Worm (Caenorhabditis elegans) whole organism, L3 larva: ENCODE data around the gene H27A22.1.
A peak's percentile ranks its signal among the peaks of the same experiment; 100 is the strongest.

Experiments
- R02D3.7 ChIP-seq: fragments of 150-350 bp; optimal IDR thresholded peaks from 2 replicates; lab custom pipeline; 2014; ENCODE audit warnings: missing biosample characterization, missing genetic modification characterization
- ZK546.5 ChIP-seq: sonication (generic microtip); optimal IDR thresholded peaks from 2 replicates; lab custom pipeline; 2017; ENCODE audit warnings: missing biosample characterization, missing genetic modification characterization
- aly-2 ChIP-seq: fragments of 150-350 bp; optimal IDR thresholded peaks from 2 replicates; lab custom pipeline; 2014; ENCODE audit warnings: missing biosample characterization, missing genetic modification characterization
- ama-1 ChIP-seq: fragments of 150-350 bp; optimal IDR thresholded peaks from 2 replicates; lab custom pipeline; 2018
- ceh-16 ChIP-seq: sonication (generic microtip); optimal IDR thresholded peaks from 2 replicates; lab custom pipeline; 2017; ENCODE audit warnings: missing biosample characterization, missing genetic modification characterization
- ceh-82 ChIP-seq: fragments of 150-350 bp; optimal IDR thresholded peaks from 2 replicates; lab custom pipeline; 2014; ENCODE audit warnings: missing biosample characterization, missing genetic modification characterization
- ceh-9 ChIP-seq: sonication (generic microtip); optimal IDR thresholded peaks from 2 replicates; lab custom pipeline; 2018; ENCODE audit warnings: missing biosample characterization, missing genetic modification characterization
- egl-27 ChIP-seq: sonication (generic microtip); optimal IDR thresholded peaks from 4 replicates; lab custom pipeline; 2017; ENCODE audit warnings: missing biosample characterization, missing genetic modification reagents, missing genetic modification characterization
- egl-5 ChIP-seq: fragments of 150-350 bp; optimal IDR thresholded peaks from 2 replicates; lab custom pipeline; 2017; ENCODE audit warnings: missing biosample characterization, missing genetic modification reagents, missing genetic modification characterization, inconsistent platforms
- elt-2 ChIP-seq: sonication (generic microtip); optimal IDR thresholded peaks from 2 replicates; lab custom pipeline; 2016; ENCODE audit warnings: missing genetic modification reagents, mild to moderate bottlenecking, missing genetic modification characterization, missing compliant biosample characterization
- elt-3 ChIP-seq, 3 experiments: fragments of 150-350 bp in 1 of 3; sonication (generic microtip) in 2 of 3; optimal IDR thresholded peaks; 2 replicates in 2 of 3; 4 replicates in 1 of 3; lab custom pipeline; 2014 to 2017; ENCODE audit warnings: missing biosample characterization in 3 of 3, missing genetic modification characterization in 3 of 3
- eor-1 ChIP-seq, 2 experiments: fragments of 150-350 bp; optimal IDR thresholded peaks; 2 replicates each; lab custom pipeline; 2014 to 2018; ENCODE audit warnings: missing biosample characterization in 2 of 2, missing genetic modification characterization in 2 of 2
- fkh-10 ChIP-seq: sonication (generic microtip); optimal IDR thresholded peaks from 2 replicates; lab custom pipeline; 2017; ENCODE audit warnings: missing biosample characterization, missing genetic modification reagents, missing genetic modification characterization
- fkh-2 ChIP-seq: fragments of 150-350 bp; optimal IDR thresholded peaks from 2 replicates; lab custom pipeline; 2014; ENCODE audit warnings: missing biosample characterization, missing genetic modification reagents, missing genetic modification characterization
- fos-1 ChIP-seq: fragments of 150-350 bp; optimal IDR thresholded peaks from 2 replicates; lab custom pipeline; 2014; ENCODE audit warnings: missing biosample characterization, missing genetic modification characterization
- hmg-11 ChIP-seq: sonication (generic microtip); optimal IDR thresholded peaks from 2 replicates; lab custom pipeline; 2016; ENCODE audit warnings: missing genetic modification characterization, missing compliant biosample characterization
- jun-1 ChIP-seq: fragments of 150-350 bp; optimal IDR thresholded peaks from 2 replicates; lab custom pipeline; 2014; ENCODE audit warnings: missing biosample characterization, missing genetic modification reagents, missing genetic modification characterization
- nfya-1 ChIP-seq: sonication (generic microtip); optimal IDR thresholded peaks from 2 replicates; lab custom pipeline; 2017; ENCODE audit warnings: missing genetic modification characterization, mild to moderate bottlenecking, missing compliant biosample characterization, antibody characterized with exemption, moderate library complexity; ENCODE audit not compliant: insufficient read depth
- nhr-11 ChIP-seq: fragments of 150-350 bp; optimal IDR thresholded peaks from 2 replicates; lab custom pipeline; 2014; ENCODE audit warnings: missing biosample characterization, missing genetic modification characterization
- nhr-12 ChIP-seq: fragments of 150-350 bp; optimal IDR thresholded peaks from 2 replicates; lab custom pipeline; 2014; ENCODE audit warnings: missing biosample characterization, missing genetic modification characterization
- nhr-23 ChIP-seq: fragments of 150-350 bp; optimal IDR thresholded peaks from 2 replicates; lab custom pipeline; 2014; ENCODE audit warnings: missing biosample characterization, missing genetic modification reagents, missing genetic modification characterization
- nhr-25 ChIP-seq: sonication (generic microtip); optimal IDR thresholded peaks from 2 replicates; lab custom pipeline; 2017; ENCODE audit warnings: missing biosample characterization, missing genetic modification characterization
- nhr-43 ChIP-seq: sonication (generic microtip); optimal IDR thresholded peaks from 2 replicates; lab custom pipeline; 2016; ENCODE audit warnings: mild to moderate bottlenecking, missing genetic modification characterization, missing compliant biosample characterization; ENCODE audit not compliant: poor library complexity, severe bottlenecking
- nhr-76 ChIP-seq: fragments of 150-350 bp; sonication (generic microtip); optimal IDR thresholded peaks from 5 replicates; lab custom pipeline; 2014; ENCODE audit warnings: missing biosample characterization, missing genetic modification characterization
- nhr-77 ChIP-seq: fragments of 150-350 bp; optimal IDR thresholded peaks from 2 replicates; lab custom pipeline; 2014; ENCODE audit warnings: missing biosample characterization, missing genetic modification characterization
- pha-4 ChIP-seq: fragments of 150-350 bp; optimal IDR thresholded peaks from 2 replicates; lab custom pipeline; 2014; ENCODE audit warnings: missing biosample characterization, missing genetic modification reagents, missing genetic modification characterization
- pqm-1 ChIP-seq: fragments of 150-350 bp; optimal IDR thresholded peaks from 2 replicates; lab custom pipeline; 2017; ENCODE audit warnings: missing biosample characterization, missing genetic modification characterization, inconsistent platforms
- sea-2 ChIP-seq: fragments of 150-350 bp; sonication (generic microtip); optimal IDR thresholded peaks from 4 replicates; lab custom pipeline; 2014; ENCODE audit warnings: missing biosample characterization, missing genetic modification reagents, missing genetic modification characterization
- tbx-2 ChIP-seq: sonication (generic microtip); optimal IDR thresholded peaks from 2 replicates; lab custom pipeline; 2016; ENCODE audit warnings: mild to moderate bottlenecking, missing genetic modification characterization, missing compliant biosample characterization
- unc-39 ChIP-seq: sonication (generic microtip); optimal IDR thresholded peaks from 4 replicates; lab custom pipeline; 2017; ENCODE audit warnings: missing biosample characterization, missing genetic modification characterization
- zag-1 ChIP-seq: fragments of 150-350 bp; optimal IDR thresholded peaks from 2 replicates; lab custom pipeline; 2014; ENCODE audit warnings: missing biosample characterization, missing genetic modification characterization
- ztf-4 ChIP-seq: fragments of 150-350 bp; optimal IDR thresholded peaks from 2 replicates; lab custom pipeline; 2014; ENCODE audit warnings: missing biosample characterization, missing genetic modification characterization

The H27A22.1 gene

ce11 chrV:10602051-10602937 is at the start of gene H27A22.1:
TSS of gene H27A22.1 (plus strand) at chrV:10602555.
- TF ChIP-seq nhr-43 (tag; lab: Kevin White, UChicago) (no peak), R02D3.7 (tag; lab: Kevin White, UChicago) (no peak), nhr-25 (tag; lab: Kevin White, UChicago) (no peak), pqm-1 (no peak), fkh-2 (tag; lab: Kevin White, UChicago) (no peak), nhr-11 (tag; lab: Kevin White, UChicago) (no peak), jun-1 (tag; lab: Kevin White, UChicago) (no peak), pha-4 (tag; lab: Kevin White, UChicago) (peak; percentile 35), zag-1 (tag; lab: Kevin White, UChicago) (no peak), nhr-23 (peak; percentile 57), nhr-12 (tag; lab: Kevin White, UChicago) (no peak)
- TF ChIP-seq, all 47 proteins: peak for 2

DNA sequence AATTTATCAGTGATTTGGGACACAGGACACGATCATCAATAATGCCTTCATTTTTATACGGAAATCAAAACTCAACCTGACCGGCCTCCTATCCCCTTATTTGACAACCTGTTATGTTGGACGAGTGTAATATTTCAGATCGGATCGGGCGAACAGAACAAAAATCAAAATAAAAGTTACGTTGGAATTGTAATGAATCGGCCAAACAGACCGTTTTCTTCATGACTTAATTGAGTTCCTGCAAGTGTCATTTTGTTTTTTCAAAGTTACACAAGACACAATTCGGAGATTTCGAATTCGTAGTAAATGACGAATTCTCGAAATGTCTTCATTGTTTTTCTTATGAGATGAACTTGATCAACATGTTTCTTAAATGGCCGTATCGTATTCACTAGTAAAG is 47.1 kb upstream of the H27A22.1 start, which contains the start of gene F32G8.3:
TSS of gene F32G8.3 (minus strand) at position 101 of the 400 bp plus-strand sequence.
- TF ChIP-seq jun-1 (tag; lab: Kevin White, UChicago): no peak
- TF ChIP-seq ceh-16 (tag; lab: Kevin White, UChicago): no peak
- TF ChIP-seq sea-2: no peak
- TF ChIP-seq unc-39: no peak
- TF ChIP-seq pqm-1: no peak
- TF ChIP-seq egl-5 (tag; lab: Kevin White, UChicago): no peak

DNA sequence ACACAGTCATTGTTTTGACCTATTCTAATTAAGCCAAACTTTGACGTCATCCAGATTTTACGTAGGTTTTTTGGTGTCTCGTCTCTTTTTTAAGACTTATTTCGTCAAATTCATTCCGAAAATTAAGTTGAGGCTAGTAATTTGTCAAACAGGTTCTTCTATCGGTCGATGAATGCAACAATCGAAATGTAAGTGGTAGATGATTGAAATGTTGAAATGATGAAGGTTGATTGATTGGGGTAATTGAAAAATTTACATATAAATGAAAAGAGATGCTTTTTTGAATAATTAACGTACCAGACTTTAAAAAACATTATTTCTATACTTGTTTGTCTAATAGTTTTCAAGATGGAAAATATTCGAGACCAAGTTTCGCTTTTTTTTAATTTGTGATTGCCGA is 46.0 kb upstream of the H27A22.1 start:
- TF ChIP-seq fkh-10 (GFP tag; lab: Kevin White, UChicago) (no peak), ceh-16 (tag; lab: Kevin White, UChicago) (no peak), R02D3.7 (tag; lab: Kevin White, UChicago) (no peak)

ce11 chrV:10557094-10557493 is 45.3 kb upstream of the H27A22.1 start:
- peak; percentile 40 for TF ChIP-seq nhr-23
- TF ChIP-seq nhr-77 (tag; lab: Kevin White, UChicago): no peak
- TF ChIP-seq nhr-25 (tag; lab: Kevin White, UChicago): peak; percentile 24
- TF ChIP-seq elt-3 (tag; optimal IDR thresholded peaks at IDR 0.05; lab: Kevin White, UChicago): peak in 1 of 3 experiments; percentile 55

DNA sequence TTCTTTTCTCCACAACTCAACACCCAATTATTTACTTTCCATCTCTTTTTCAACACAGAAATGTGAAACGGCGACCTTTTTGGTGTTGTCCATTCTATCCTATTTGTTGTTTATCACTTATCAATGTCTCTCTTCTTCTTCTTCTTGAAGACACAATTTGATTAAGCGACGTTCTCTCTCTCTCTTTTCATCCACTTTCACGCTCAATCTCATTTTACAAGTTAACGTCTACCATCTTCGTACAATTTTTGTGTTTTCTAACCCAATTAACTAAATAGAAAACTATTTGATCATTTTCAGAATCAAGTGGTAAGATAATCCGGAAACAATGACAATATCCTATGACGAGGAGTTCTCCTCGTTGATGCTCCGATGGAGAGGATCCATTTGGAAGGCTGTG is 44.7 kb upstream of the H27A22.1 start, which contains the start of gene best-14:
TSS of gene best-14 (plus strand) at position 301 of the 400 bp plus-strand sequence.
- TF ChIP-seq ZK546.5 (tag; lab: Kevin White, UChicago) (no peak), R02D3.7 (tag; lab: Kevin White, UChicago) (no peak), ztf-4 (no peak), zag-1 (tag; lab: Kevin White, UChicago) (no peak), fos-1 (tag; lab: Kevin White, UChicago) (no peak), fkh-10 (GFP tag; lab: Kevin White, UChicago) (no peak), nfya-1 (tag; lab: Kevin White, UChicago) (no peak), nhr-76 (tag; lab: Kevin White, UChicago) (no peak)

DNA sequence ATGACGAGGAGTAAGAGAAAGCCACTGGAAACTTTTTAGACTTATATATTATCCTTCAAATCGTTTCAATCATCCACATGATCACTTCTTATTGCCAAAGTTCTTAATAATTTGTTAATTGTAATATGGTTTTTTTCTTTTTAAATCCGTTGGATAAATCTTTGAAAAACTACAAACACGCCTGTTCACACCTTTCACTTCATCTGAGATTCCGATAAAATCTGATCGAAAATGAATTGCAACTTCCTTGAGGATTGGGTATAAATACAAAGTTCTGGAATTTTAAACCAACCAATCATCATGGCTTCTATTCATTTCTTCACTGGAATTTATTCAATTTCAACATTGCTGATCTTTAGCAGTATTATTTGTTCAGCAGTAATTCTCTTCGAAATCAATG is 41.7 kb upstream of the H27A22.1 start, which contains the start of gene col-152:
TSS of gene col-152 (plus strand) at position 301 of the 400 bp plus-strand sequence.
- TF ChIP-seq ama-1 (no peak), nhr-43 (tag; lab: Kevin White, UChicago) (no peak), ceh-16 (tag; lab: Kevin White, UChicago) (no peak), elt-3 (tag; optimal IDR thresholded peaks at IDR 0.05; lab: Kevin White, UChicago) (no peak), ceh-82 (tag; lab: Kevin White, UChicago) (no peak), ceh-9 (tag; lab: Kevin White, UChicago) (no peak), eor-1 (tag; optimal IDR thresholded peaks at IDR 0.05; lab: Kevin White, UChicago) (no peak), hmg-11 (no peak), egl-5 (tag; lab: Kevin White, UChicago) (no peak), ZK546.5 (tag; lab: Kevin White, UChicago) (no peak), egl-27 (tag; lab: Kevin White, UChicago) (no peak), elt-2 (no peak), nhr-77 (tag; lab: Kevin White, UChicago) (no peak), tbx-2 (no peak), fkh-2 (tag; lab: Kevin White, UChicago) (no peak), unc-39 (no peak), ztf-4 (no peak), aly-2 (tag; lab: Kevin White, UChicago) (no peak)
- TF ChIP-seq, all 47 proteins: peak for 0
